Fruit fly (Drosophila melanogaster) whole organism, embryonic: ENCODE measurements around the gene MESR3.
A peak's percentile ranks its signal among the peaks of the same experiment; 100 is the strongest.

ENCODE experiments used
- ATbp ChIP-seq: fragments of 200-800 bp; sonication (Bioruptor generic); optimal IDR thresholded peaks from 2 replicates; lab custom pipeline; 2017; ENCODE audit warnings: missing biosample characterization, mild to moderate bottlenecking, missing genetic modification characterization, missing genetic modification reagents
- CG10147 ChIP-seq: fragments of 200-800 bp; sonication (Bioruptor generic); optimal IDR thresholded peaks from 2 replicates; lab custom pipeline; 2019; ENCODE audit warnings: missing biosample characterization, mild to moderate bottlenecking, missing genetic modification characterization, moderate library complexity
- CG1024 ChIP-seq: fragments of 200-800 bp; sonication (Bioruptor generic); IDR thresholded peaks from 2 replicates; pipeline ENCODE4 v1.3.6; 2022; ENCODE audit warnings: missing biosample characterization, missing genetic modification characterization
- CG10543 ChIP-seq: fragments of 200-800 bp; sonication (Bioruptor generic); optimal IDR thresholded peaks from 3 replicates; lab custom pipeline; 2017; ENCODE audit warnings: missing biosample characterization, mild to moderate bottlenecking, missing genetic modification characterization, moderate library complexity
- CG11085 ChIP-seq: fragments of 200-800 bp; sonication (Bioruptor generic); IDR thresholded peaks from 2 replicates; pipeline ENCODE4 v1.3.6; 2022; ENCODE audit warnings: missing biosample characterization, missing genetic modification characterization
- CG11093 ChIP-seq: fragments of 200-800 bp; sonication (Bioruptor generic); IDR thresholded peaks from 3 replicates; pipeline ENCODE4 v1.3.6; 2022; ENCODE audit warnings: missing biosample characterization, missing genetic modification characterization
- CG12155 ChIP-seq: fragments of 200-800 bp; sonication (Bioruptor generic); optimal IDR thresholded peaks from 3 replicates; lab custom pipeline; 2016; ENCODE audit warnings: missing biosample characterization, missing genetic modification characterization
- CG12219 ChIP-seq: fragments of 200-800 bp; sonication (Bioruptor generic); optimal IDR thresholded peaks from 3 replicates; lab custom pipeline; 2018; ENCODE audit warnings: missing biosample characterization, mild to moderate bottlenecking, missing genetic modification characterization
- CG14441 ChIP-seq: fragments of 200-800 bp; sonication (Bioruptor generic); IDR thresholded peaks from 2 replicates; pipeline ENCODE4 v1.3.6; 2022; ENCODE audit warnings: missing biosample characterization, missing genetic modification characterization
- CG2875 ChIP-seq: fragments of 200-800 bp; sonication (Bioruptor generic); optimal IDR thresholded peaks from 2 replicates; lab custom pipeline; 2017; ENCODE audit warnings: missing biosample characterization, mild to moderate bottlenecking, missing genetic modification characterization, missing genetic modification reagents
- CG30020 ChIP-seq: fragments of 200-800 bp; optimal IDR thresholded peaks from 2 replicates; lab custom pipeline; 2019; ENCODE audit warnings: missing biosample characterization, mild to moderate bottlenecking, missing genetic modification characterization, moderate library complexity
- CG3065 ChIP-seq: fragments of 200-800 bp; sonication (Bioruptor generic); optimal IDR thresholded peaks from 2 replicates; lab custom pipeline; 2016; ENCODE audit warnings: missing biosample characterization, missing genetic modification characterization
- CG3281 ChIP-seq: fragments of 200-800 bp; sonication (Bioruptor generic); optimal IDR thresholded peaks from 3 replicates; lab custom pipeline; 2017; ENCODE audit warnings: missing biosample characterization, mild to moderate bottlenecking, missing genetic modification characterization
- CG33213 ChIP-seq: fragments of 200-800 bp; sonication (Bioruptor generic); optimal IDR thresholded peaks from 3 replicates; lab custom pipeline; 2016; ENCODE audit warnings: missing biosample characterization, missing genetic modification characterization
- CG34376 ChIP-seq: fragments of 200-800 bp; sonication (Bioruptor generic); optimal IDR thresholded peaks from 2 replicates; lab custom pipeline; 2018; ENCODE audit warnings: missing biosample characterization, mild to moderate bottlenecking, missing genetic modification characterization
- CG34422 ChIP-seq: fragments of 200-800 bp; sonication (Bioruptor generic); IDR thresholded peaks from 3 replicates; pipeline ENCODE4 v1.3.6; 2022; ENCODE audit warnings: missing biosample characterization, missing genetic modification characterization
- CG3995 ChIP-seq: fragments of 200-800 bp; sonication (Bioruptor generic); optimal IDR thresholded peaks from 3 replicates; lab custom pipeline; 2016; ENCODE audit warnings: missing biosample characterization, missing genetic modification characterization
- CG6683 ChIP-seq: fragments of 200-800 bp; sonication (Bioruptor generic); optimal IDR thresholded peaks from 2 replicates; lab custom pipeline; 2017; ENCODE audit warnings: missing biosample characterization, mild to moderate bottlenecking, missing genetic modification characterization, missing genetic modification reagents
- CG7556 ChIP-seq: fragments of 200-800 bp; sonication (Bioruptor generic); optimal IDR thresholded peaks from 2 replicates; lab custom pipeline; 2017; ENCODE audit warnings: missing biosample characterization, mild to moderate bottlenecking, missing genetic modification characterization
- CG7839 ChIP-seq: fragments of 200-800 bp; sonication (Bioruptor generic); optimal IDR thresholded peaks from 3 replicates; lab custom pipeline; 2018; ENCODE audit warnings: missing biosample characterization, mild to moderate bottlenecking, missing genetic modification characterization, moderate library complexity
- CG8478 ChIP-seq: fragments of >200 bp; optimal IDR thresholded peaks from 2 replicates; lab custom pipeline; 2018
- CG9932 ChIP-seq: fragments of 200-800 bp; sonication (Bioruptor generic); IDR thresholded peaks from 2 replicates; pipeline ENCODE4 v1.3.6; 2022; ENCODE audit warnings: missing biosample characterization, missing genetic modification characterization
- HLH4C ChIP-seq: fragments of 200-800 bp; sonication (Bioruptor generic); IDR thresholded peaks from 3 replicates; pipeline ENCODE4 v1.3.6; 2022; ENCODE audit warnings: missing biosample characterization, missing genetic modification characterization; ENCODE audit not compliant: partially characterized antibody
- HmgZ ChIP-seq: fragments of 200-800 bp; sonication (Bioruptor generic); optimal IDR thresholded peaks from 2 replicates; lab custom pipeline; 2018; ENCODE audit warnings: missing biosample characterization, mild to moderate bottlenecking, missing genetic modification characterization
- Mes4 ChIP-seq: fragments of 200-800 bp; sonication (Bioruptor generic); optimal IDR thresholded peaks from 2 replicates; lab custom pipeline; 2016; ENCODE audit warnings: missing biosample characterization, missing genetic modification characterization
- NK7.1 ChIP-seq: fragments of 200-800 bp; sonication (Bioruptor generic); optimal IDR thresholded peaks from 3 replicates; lab custom pipeline; 2016; ENCODE audit warnings: missing biosample characterization, missing genetic modification characterization
- Optix ChIP-seq: fragments of 200-800 bp; sonication (Bioruptor generic); IDR thresholded peaks from 3 replicates; pipeline ENCODE4 v1.3.6; 2022; ENCODE audit warnings: missing biosample characterization, missing genetic modification characterization
- Scr ChIP-seq: fragments of 200-800 bp; sonication (Bioruptor generic); IDR thresholded peaks from 2 replicates; pipeline ENCODE4 v1.3.6; 2022; ENCODE audit warnings: missing biosample characterization, missing genetic modification characterization; ENCODE audit not compliant: partially characterized antibody
- Sox102F ChIP-seq: fragments of 200-800 bp; sonication (Bioruptor generic); optimal IDR thresholded peaks from 2 replicates; lab custom pipeline; 2018; ENCODE audit warnings: missing biosample characterization, mild to moderate bottlenecking, missing genetic modification characterization, moderate library complexity
- amos ChIP-seq: fragments of 200-800 bp; sonication (Bioruptor generic); IDR thresholded peaks from 2 replicates; pipeline ENCODE4 v1.3.6; 2022; ENCODE audit warnings: missing biosample characterization, missing genetic modification characterization; ENCODE audit not compliant: partially characterized antibody
- ash1 ChIP-seq: fragments of 200-800 bp; sonication (Bioruptor generic); optimal IDR thresholded peaks from 2 replicates; lab custom pipeline; 2018; ENCODE audit warnings: missing biosample characterization, mild to moderate bottlenecking, missing genetic modification characterization
- bcd ChIP-seq: fragments of 200-800 bp; sonication (Bioruptor generic); optimal IDR thresholded peaks from 2 replicates; lab custom pipeline; 2017; ENCODE audit warnings: missing biosample characterization, mild to moderate bottlenecking, missing genetic modification characterization
- cg ChIP-seq: fragments of 200-800 bp; sonication (Bioruptor generic); optimal IDR thresholded peaks from 3 replicates; lab custom pipeline; 2019; ENCODE audit warnings: missing biosample characterization, mild to moderate bottlenecking, missing genetic modification characterization, moderate library complexity
- crol ChIP-seq: fragments of 200-800 bp; sonication (Bioruptor generic); IDR thresholded peaks from 2 replicates; pipeline ENCODE4 v1.3.6; 2022; ENCODE audit warnings: missing biosample characterization, missing genetic modification characterization
- dati ChIP-seq: fragments of 200-800 bp; sonication (Bioruptor generic); IDR thresholded peaks from 2 replicates; pipeline ENCODE4 v1.3.6; 2022; ENCODE audit warnings: missing biosample characterization, missing genetic modification characterization
- ewg ChIP-seq: fragments of 200-800 bp; sonication (Bioruptor generic); optimal IDR thresholded peaks from 3 replicates; lab custom pipeline; 2017; ENCODE audit warnings: mild to moderate bottlenecking, missing biosample characterization, missing genetic modification reagents, missing genetic modification characterization
- fd64A ChIP-seq: fragments of 200-800 bp; sonication (Bioruptor generic); optimal IDR thresholded peaks from 3 replicates; lab custom pipeline; 2018; ENCODE audit warnings: missing biosample characterization, mild to moderate bottlenecking, missing genetic modification characterization
- gfzf ChIP-seq: fragments of 200-800 bp; sonication (Bioruptor generic); optimal IDR thresholded peaks from 2 replicates; lab custom pipeline; 2016; ENCODE audit warnings: missing biosample characterization, mild to moderate bottlenecking, missing genetic modification characterization, moderate library complexity
- insv ChIP-seq, 2 experiments: fragments of 200-800 bp; sonication (Bioruptor generic); optimal IDR thresholded peaks; 3 replicates each; lab custom pipeline; 2016 to 2018; ENCODE audit warnings: missing biosample characterization in 2 of 2, missing genetic modification characterization in 2 of 2
- jumu ChIP-seq: fragments of 200-800 bp; sonication (Bioruptor generic); optimal IDR thresholded peaks from 3 replicates; lab custom pipeline; 2016; ENCODE audit warnings: missing biosample characterization, missing genetic modification characterization
- nau ChIP-seq: fragments of 200-800 bp; sonication (Bioruptor generic); optimal IDR thresholded peaks from 3 replicates; lab custom pipeline; 2017; ENCODE audit warnings: missing biosample characterization, mild to moderate bottlenecking, missing genetic modification characterization, missing genetic modification reagents
- nerfin-1 ChIP-seq: fragments of 200-800 bp; sonication (Bioruptor generic); optimal IDR thresholded peaks from 3 replicates; lab custom pipeline; 2019; ENCODE audit warnings: missing biosample characterization, mild to moderate bottlenecking, missing genetic modification characterization, moderate library complexity
- nmo ChIP-seq: fragments of 200-800 bp; sonication (Bioruptor generic); optimal IDR thresholded peaks from 2 replicates; lab custom pipeline; 2018; ENCODE audit warnings: missing biosample characterization, mild to moderate bottlenecking, missing genetic modification characterization, moderate library complexity
- oc ChIP-seq: fragments of 200-800 bp; sonication (Bioruptor generic); optimal IDR thresholded peaks from 2 replicates; lab custom pipeline; 2018; ENCODE audit warnings: missing biosample characterization, mild to moderate bottlenecking, missing genetic modification characterization, moderate library complexity
- pan ChIP-seq, 4 experiments: fragments of >200 bp in 3 of 4; fragments of 200-800 bp in 1 of 4; sonication (Bioruptor generic) in 1 of 4; optimal IDR thresholded peaks in 3 of 4; IDR thresholded peaks in 1 of 4; 2 replicates each; pipeline versions ENCODE4 v1.3.6 to Lab custom; 2017 to 2022; ENCODE audit warnings: missing biosample characterization in 2 of 4, missing genetic modification characterization in 2 of 4, mixed read lengths in 1 of 4
- phol ChIP-seq: fragments of 200-800 bp; sonication (Bioruptor generic); optimal IDR thresholded peaks from 3 replicates; lab custom pipeline; 2018; ENCODE audit warnings: missing biosample characterization, mild to moderate bottlenecking, missing genetic modification characterization, moderate library complexity
- slp2 ChIP-seq: fragments of 200-800 bp; sonication (Bioruptor generic); optimal IDR thresholded peaks from 2 replicates; lab custom pipeline; 2016; ENCODE audit warnings: missing biosample characterization, missing genetic modification characterization
- tap ChIP-seq: fragments of 200-800 bp; optimal IDR thresholded peaks from 3 replicates; lab custom pipeline; 2019; ENCODE audit warnings: missing biosample characterization, mild to moderate bottlenecking, missing genetic modification characterization, moderate library complexity
- zen2 ChIP-seq: fragments of 200-800 bp; sonication (Bioruptor generic); IDR thresholded peaks from 3 replicates; pipeline ENCODE4 v1.3.6; 2022; ENCODE audit warnings: missing biosample characterization, missing genetic modification characterization; ENCODE audit not compliant: partially characterized antibody

The MESR3 gene

dm6 chr2L:18653328-18653675 is 36.2 kb downstream of the MESR3 start (continued):
- TF ChIP-seq NK7.1 (GFP tag; lab: Kevin White, UChicago) (peak; percentile 5), CG34422 (GFP tag; lab: Robert Waterston, UW) (peak; percentile 71; the same call in 2 of the 3 replicates), HLH4C (GFP tag; lab: Robert Waterston, UW) (no peak), CG8478 (lab: Kevin White, UChicago) (no peak), CG30020 (tag; lab: Kevin White, UChicago) (no peak), ash1 (GFP tag; lab: Kevin White, UChicago) (no peak), CG7839 (peak; percentile 83), bcd (peak; percentile 67), phol (peak; percentile 86), Sox102F (GFP tag; lab: Kevin White, UChicago) (peak; percentile 65), fd64A (peak; percentile 58), ATbp (GFP tag; lab: Kevin White, UChicago) (peak; percentile 21), CG11093 (GFP tag; lab: Robert Waterston, UW) (peak; percentile 71), CG33213 (peak; percentile 77), CG2875 (GFP tag; lab: Kevin White, UChicago) (peak; percentile 69), jumu (GFP tag; lab: Kevin White, UChicago) (peak; percentile 46), CG10543 (no peak), HmgZ (tag; lab: Kevin White, UChicago) (no peak), CG9932 (GFP tag; lab: Robert Waterston, UW) (no peak), ewg (GFP tag; lab: Kevin White, UChicago) (peak; percentile 43), pan (optimal IDR thresholded peaks at IDR 0.05; lab: Kevin White, UChicago) (no peak), pan (GFP tag; optimal IDR thresholded peaks at IDR 0.05 in 1 of 2, IDR thresholded peaks at IDR 0.05 in 1 of 2) (peak in 1 of 2 experiments; percentile 72), nerfin-1 (peak; percentile 65), CG12155 (GFP tag; lab: Kevin White, UChicago) (no peak), crol (0 out of 2 replicates have a peak, but pooled peaks have one; percentile 12), nmo (GFP tag; lab: Kevin White, UChicago) (peak; percentile 90), CG11085 (GFP tag; lab: Robert Waterston, UW) (0 out of 2 replicates have a peak, but pooled peaks have one; percentile 41), Optix (peak; percentile 50; the same call in 2 of the 3 replicates), oc (tag; lab: Kevin White, UChicago) (peak; percentile 70), CG34376 (GFP tag; lab: Kevin White, UChicago) (no peak), amos (no peak), nau (peak; percentile 52), CG6683 (GFP tag; lab: Kevin White, UChicago) (no peak), Scr (GFP tag; lab: Robert Waterston, UW) (no peak), CG14441 (GFP tag; lab: Robert Waterston, UW) (peak; percentile 67), dati (GFP tag; lab: Robert Waterston, UW) (peak; percentile 43; the same call in 1 of the 2 replicates), tap (tag; lab: Kevin White, UChicago) (peak; percentile 78), insv (GFP tag; optimal IDR thresholded peaks at IDR 0.05; lab: Kevin White, UChicago) (no peak), CG3065 (GFP tag; lab: Kevin White, UChicago) (peak; percentile 21), Mes4 (no peak), CG1024 (GFP tag; lab: Robert Waterston, UW) (peak; percentile 52; the same call in 1 of the 2 replicates), zen2 (GFP tag; lab: Robert Waterston, UW) (no peak), slp2 (GFP tag; lab: Kevin White, UChicago) (no peak), CG3281 (GFP tag; lab: Kevin White, UChicago) (peak; percentile 43), CG12219 (GFP tag; lab: Kevin White, UChicago) (peak; percentile 43), CG10147 (GFP tag; lab: Kevin White, UChicago) (peak; percentile 56), CG7556 (GFP tag; lab: Kevin White, UChicago) (peak; percentile 32), CG3995 (GFP tag; lab: Kevin White, UChicago) (no peak), cg (GFP tag; lab: Kevin White, UChicago) (no peak), gfzf (GFP tag; lab: Kevin White, UChicago) (no peak)
